Fruit fly (Drosophila melanogaster) whole organism, embryonic: Measurements from ENCODE around the gene CG13258.

Source experiments
- Ada2b ChIP-seq: fragments of 200-800 bp; sonication (Bioruptor generic); IDR thresholded peaks from 2 replicates; pipeline ENCODE4 v1.3.6; 2022; ENCODE audit warnings: missing biosample characterization, missing genetic modification characterization
- CG10267 ChIP-seq: fragments of 200-800 bp; sonication (Bioruptor generic); optimal IDR thresholded peaks from 2 replicates; lab custom pipeline; 2018; ENCODE audit warnings: missing biosample characterization, mild to moderate bottlenecking, missing genetic modification characterization, moderate library complexity
- CG11093 ChIP-seq: fragments of 200-800 bp; sonication (Bioruptor generic); IDR thresholded peaks from 3 replicates; pipeline ENCODE4 v1.3.6; 2022; ENCODE audit warnings: missing biosample characterization, missing genetic modification characterization
- CG11723 ChIP-seq: fragments of 200-800 bp; sonication (Bioruptor generic); optimal IDR thresholded peaks from 2 replicates; lab custom pipeline; 2017; ENCODE audit warnings: missing biosample characterization, mild to moderate bottlenecking, missing genetic modification characterization
- CG12071 ChIP-seq: fragments of 200-800 bp; sonication (Bioruptor generic); optimal IDR thresholded peaks from 3 replicates; lab custom pipeline; 2018; ENCODE audit warnings: missing biosample characterization, mild to moderate bottlenecking, missing genetic modification characterization
- CG12391 ChIP-seq: fragments of 200-800 bp; sonication (Bioruptor generic); optimal IDR thresholded peaks from 3 replicates; lab custom pipeline; 2018; ENCODE audit warnings: missing biosample characterization, mild to moderate bottlenecking, missing genetic modification characterization, moderate library complexity
- CG15514 ChIP-seq: fragments of 200-800 bp; sonication (Bioruptor generic); optimal IDR thresholded peaks from 3 replicates; lab custom pipeline; 2017; ENCODE audit warnings: missing biosample characterization, missing genetic modification characterization, mild to moderate bottlenecking, moderate library complexity, missing genetic modification reagents
- CG16813 ChIP-seq: fragments of 200-800 bp; sonication (Bioruptor generic); IDR thresholded peaks from 3 replicates; pipeline ENCODE4 v1.3.6; 2022; ENCODE audit warnings: missing biosample characterization, missing genetic modification characterization; ENCODE audit not compliant: partially characterized antibody
- CG17328 ChIP-seq: fragments of 200-800 bp; sonication (Bioruptor generic); IDR thresholded peaks from 2 replicates; pipeline ENCODE4 v1.3.6; 2022; ENCODE audit warnings: missing biosample characterization, missing genetic modification characterization
- CG17568 ChIP-seq: fragments of 200-800 bp; sonication (Bioruptor generic); optimal IDR thresholded peaks from 2 replicates; lab custom pipeline; 2018; ENCODE audit warnings: missing biosample characterization, mild to moderate bottlenecking, missing genetic modification characterization, moderate library complexity
- CG17612 ChIP-seq: fragments of 200-800 bp; sonication (Bioruptor generic); IDR thresholded peaks from 2 replicates; pipeline ENCODE4 v1.3.6; 2022; ENCODE audit warnings: missing biosample characterization, missing genetic modification characterization
- CG18011 ChIP-seq: fragments of 200-800 bp; sonication (Bioruptor generic); optimal IDR thresholded peaks from 2 replicates; lab custom pipeline; 2017; ENCODE audit warnings: missing biosample characterization, missing genetic modification characterization, mild to moderate bottlenecking, moderate library complexity, missing genotype
- CG2202 ChIP-seq: fragments of 200-800 bp; sonication (Bioruptor generic); optimal IDR thresholded peaks from 2 replicates; lab custom pipeline; 2018; ENCODE audit warnings: missing biosample characterization, mild to moderate bottlenecking, missing genetic modification characterization
- CG2889 ChIP-seq: fragments of 200-800 bp; sonication (Bioruptor generic); IDR thresholded peaks from 3 replicates; pipeline ENCODE4 v1.3.6; 2022; ENCODE audit warnings: missing biosample characterization, missing genetic modification characterization
- CG3065 ChIP-seq: fragments of 200-800 bp; sonication (Bioruptor generic); optimal IDR thresholded peaks from 2 replicates; lab custom pipeline; 2016; ENCODE audit warnings: missing biosample characterization, missing genetic modification characterization
- CG3726 ChIP-seq: fragments of 200-800 bp; sonication (Bioruptor generic); IDR thresholded peaks from 3 replicates; pipeline ENCODE4, ENCODE4 v1.3.6; 2022; ENCODE audit warnings: missing biosample characterization, missing genetic modification characterization
- CG4820 ChIP-seq: fragments of 200-800 bp; sonication (Bioruptor generic); optimal IDR thresholded peaks from 3 replicates; lab custom pipeline; 2016; ENCODE audit warnings: missing biosample characterization, missing genetic modification characterization
- CG6813 ChIP-seq: fragments of 200-800 bp; sonication (Bioruptor generic); optimal IDR thresholded peaks from 2 replicates; lab custom pipeline; 2017; ENCODE audit warnings: missing biosample characterization, missing genetic modification characterization, mild to moderate bottlenecking, moderate library complexity, missing genetic modification reagents
- CG8281 ChIP-seq: fragments of 200-800 bp; sonication (Bioruptor generic); optimal IDR thresholded peaks from 2 replicates; lab custom pipeline; 2018; ENCODE audit warnings: missing biosample characterization, mild to moderate bottlenecking, missing genetic modification characterization, moderate library complexity
- CrebB ChIP-seq: fragments of 200-800 bp; sonication (Bioruptor generic); optimal IDR thresholded peaks from 3 replicates; lab custom pipeline; 2018; ENCODE audit warnings: missing biosample characterization, mild to moderate bottlenecking, missing genetic modification characterization
- Dad ChIP-seq: fragments of 200-800 bp; sonication (Bioruptor generic); optimal IDR thresholded peaks from 3 replicates; lab custom pipeline; 2016; ENCODE audit warnings: missing biosample characterization, missing genetic modification characterization
- E2f1 ChIP-seq: fragments of 200-800 bp; sonication (Bioruptor generic); IDR thresholded peaks from 2 replicates; pipeline ENCODE4 v1.3.6; 2022; ENCODE audit warnings: missing biosample characterization, missing genetic modification characterization
- Elba2 ChIP-seq: fragments of 200-800 bp; sonication (Bioruptor generic); optimal IDR thresholded peaks from 3 replicates; lab custom pipeline; 2016; ENCODE audit warnings: missing biosample characterization, missing genetic modification characterization
- HLHmδ ChIP-seq: fragments of 200-800 bp; sonication (Bioruptor generic); optimal IDR thresholded peaks from 2 replicates; lab custom pipeline; 2018; ENCODE audit warnings: missing biosample characterization, mild to moderate bottlenecking, missing genetic modification characterization, moderate library complexity
- Hr39 ChIP-seq: fragments of >200 bp; optimal IDR thresholded peaks from 2 replicates; lab custom pipeline; 2017
- Med ChIP-seq: fragments of 200-800 bp; sonication (Bioruptor generic); peaks from one replicate; lab custom pipeline; 2016; ENCODE audit warnings: missing biosample characterization, missing genetic modification characterization, mild to moderate bottlenecking, inconsistent platforms, moderate library complexity
- NC2α ChIP-seq: fragments of 200-800 bp; sonication (Bioruptor generic); optimal IDR thresholded peaks from 2 replicates; lab custom pipeline; 2016; ENCODE audit warnings: missing biosample characterization, missing genetic modification characterization
- Scr ChIP-seq: fragments of 200-800 bp; sonication (Bioruptor generic); IDR thresholded peaks from 2 replicates; pipeline ENCODE4 v1.3.6; 2022; ENCODE audit warnings: missing biosample characterization, missing genetic modification characterization; ENCODE audit not compliant: partially characterized antibody
- Stat92E ChIP-seq, 3 experiments: fragments of >200 bp in 2 of 3; fragments of 200-800 bp in 1 of 3; sonication (Bioruptor generic) in 1 of 3; optimal IDR thresholded peaks; 2 replicates each; lab custom pipeline; 2017 to 2019; ENCODE audit warnings: missing biosample characterization in 3 of 3, missing genetic modification characterization in 3 of 3, mild to moderate bottlenecking in 1 of 3, moderate library complexity in 1 of 3
- Trl ChIP-seq, 3 experiments: fragments of >200 bp in 2 of 3; fragments of 200-800 bp in 1 of 3; sonication (Bioruptor generic) in 1 of 3; optimal IDR thresholded peaks; 2 replicates in 1 of 3; 3 replicates in 2 of 3; lab custom pipeline; 2016 to 2017; ENCODE audit warnings: missing biosample characterization in 1 of 3, missing genetic modification characterization in 1 of 3
- YL-1 ChIP-seq: fragments of 200-800 bp; sonication (Bioruptor generic); optimal IDR thresholded peaks from 3 replicates; lab custom pipeline; 2017; ENCODE audit warnings: missing biosample characterization, mild to moderate bottlenecking, missing genetic modification characterization
- fru ChIP-seq: fragments of >200 bp; optimal IDR thresholded peaks from 2 replicates; lab custom pipeline; 2017
- ftz-f1 ChIP-seq: fragments of 200-800 bp; sonication (Bioruptor generic); optimal IDR thresholded peaks from 2 replicates; lab custom pipeline; 2016; ENCODE audit warnings: missing biosample characterization, missing genetic modification characterization
- gsb-n ChIP-seq: fragments of 200-800 bp; sonication (Bioruptor generic); optimal IDR thresholded peaks from 3 replicates; lab custom pipeline; 2018; ENCODE audit warnings: missing biosample characterization, mild to moderate bottlenecking, missing genetic modification characterization
- lov ChIP-seq, 2 experiments: fragments of 200-800 bp in 1 of 2; fragments of >200 bp in 1 of 2; sonication (Bioruptor generic) in 1 of 2; IDR thresholded peaks in 1 of 2; optimal IDR thresholded peaks in 1 of 2; 2 replicates in 1 of 2; 3 replicates in 1 of 2; pipeline versions ENCODE4 v1.3.6 to Lab custom; 2017 to 2022; ENCODE audit warnings: missing biosample characterization in 1 of 2, missing genetic modification characterization in 1 of 2
- luna ChIP-seq: fragments of 200-800 bp; sonication (Bioruptor generic); optimal IDR thresholded peaks from 2 replicates; lab custom pipeline; 2016; ENCODE audit warnings: missing biosample characterization, missing genetic modification characterization
- mam ChIP-seq: fragments of 200-800 bp; sonication (Bioruptor generic); optimal IDR thresholded peaks from 3 replicates; lab custom pipeline; 2016; ENCODE audit warnings: missing biosample characterization, missing genetic modification characterization
- nmo ChIP-seq: fragments of 200-800 bp; sonication (Bioruptor generic); optimal IDR thresholded peaks from 2 replicates; lab custom pipeline; 2018; ENCODE audit warnings: missing biosample characterization, mild to moderate bottlenecking, missing genetic modification characterization, moderate library complexity
- pfk ChIP-seq: fragments of 200-800 bp; sonication (Bioruptor generic); optimal IDR thresholded peaks from 2 replicates; lab custom pipeline; 2018; ENCODE audit warnings: missing biosample characterization, mild to moderate bottlenecking, missing genetic modification characterization, moderate library complexity
- run ChIP-seq: fragments of 200-800 bp; sonication (Bioruptor generic); optimal IDR thresholded peaks from 3 replicates; lab custom pipeline; 2018; ENCODE audit warnings: missing biosample characterization, mild to moderate bottlenecking, missing genetic modification characterization
- sisA ChIP-seq: fragments of 200-800 bp; sonication (Bioruptor generic); IDR thresholded peaks from 2 replicates; pipeline ENCODE4 v1.3.6; 2022; ENCODE audit warnings: missing biosample characterization, missing genetic modification characterization
- slou ChIP-seq: fragments of 200-800 bp; sonication (Bioruptor generic); optimal IDR thresholded peaks from 3 replicates; lab custom pipeline; 2016; ENCODE audit warnings: missing biosample characterization, missing genetic modification characterization
- sna ChIP-seq: fragments of 200-800 bp; sonication (Bioruptor generic); IDR thresholded peaks from 2 replicates; pipeline ENCODE4 v1.3.6; 2022; ENCODE audit warnings: missing biosample characterization, missing genetic modification characterization; ENCODE audit not compliant: partially characterized antibody
- so ChIP-seq: fragments of 200-800 bp; sonication (Bioruptor generic); IDR thresholded peaks from 3 replicates; pipeline ENCODE4 v1.3.6; 2022; ENCODE audit warnings: missing biosample characterization, missing genetic modification characterization
- sr ChIP-seq: fragments of 200-800 bp; sonication (Bioruptor generic); IDR thresholded peaks from 3 replicates; pipeline ENCODE4 v1.3.6; 2022; ENCODE audit warnings: missing biosample characterization, missing genetic modification characterization
- tin ChIP-seq: fragments of 200-800 bp; sonication (Bioruptor generic); optimal IDR thresholded peaks from 3 replicates; lab custom pipeline; 2016; ENCODE audit warnings: missing biosample characterization, missing genetic modification characterization
- unc-4 ChIP-seq: fragments of 200-800 bp; sonication (Bioruptor generic); IDR thresholded peaks from 2 replicates; pipeline ENCODE4 v1.3.6; 2022; ENCODE audit warnings: missing biosample characterization, missing genetic modification characterization; ENCODE audit not compliant: partially characterized antibody
- wek ChIP-seq: fragments of 200-800 bp; sonication (Bioruptor generic); optimal IDR thresholded peaks from 3 replicates; lab custom pipeline; 2018; ENCODE audit warnings: missing biosample characterization, mild to moderate bottlenecking, missing genetic modification characterization, moderate library complexity
- zf30C ChIP-seq: fragments of 200-800 bp; sonication (Bioruptor generic); optimal IDR thresholded peaks from 3 replicates; lab custom pipeline; 2018; ENCODE audit warnings: missing biosample characterization, mild to moderate bottlenecking, missing genetic modification characterization

CG13258 gene

DNA sequence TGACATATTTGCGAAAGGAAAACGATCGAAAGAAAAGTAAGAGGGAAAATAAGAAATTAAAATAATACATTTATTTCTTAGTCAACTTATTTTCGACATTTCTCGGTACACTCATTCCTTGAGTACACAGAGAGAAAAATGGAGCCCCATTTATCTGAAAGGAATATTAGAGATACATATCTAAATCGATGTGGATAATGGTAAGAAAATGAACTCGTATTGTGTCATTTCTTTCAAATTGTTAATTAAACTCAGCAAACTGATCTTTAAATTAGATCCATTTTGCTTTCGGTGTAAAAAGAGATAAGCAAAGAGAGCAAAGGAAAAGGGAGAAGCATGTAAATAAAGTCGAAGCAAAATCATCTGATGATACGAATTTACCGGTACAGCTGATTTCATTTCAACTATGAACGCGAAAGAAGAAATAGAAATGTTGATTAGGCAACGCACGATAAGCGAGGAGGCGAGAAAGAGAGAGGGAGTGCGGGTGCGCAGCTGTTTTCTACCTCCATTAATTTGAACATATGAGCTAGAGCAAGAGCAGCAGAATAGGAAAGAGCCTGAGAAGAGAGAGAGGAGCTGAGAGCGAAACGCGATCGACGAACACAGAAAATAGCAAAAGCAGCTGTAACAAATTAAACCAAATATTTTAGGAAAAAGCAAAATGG is 7.0 kb downstream of the CG13258 start (continued):
- TF ChIP-seq run (tag; lab: Kevin White, UChicago) (peak; percentile 59), CG17568 (peak; percentile 67), Trl (optimal IDR thresholded peaks at IDR 0.05; lab: Kevin White, UChicago) (peak; percentile 68 to 87), Trl (GFP tag; optimal IDR thresholded peaks at IDR 0.05; lab: Kevin White, UChicago) (peak; percentile 65), wek (GFP tag; lab: Kevin White, UChicago) (peak; percentile 68), fru (lab: Kevin White, UChicago) (no peak), CG11723 (GFP tag; lab: Kevin White, UChicago) (peak; percentile 53), luna (peak; percentile 79), sisA (GFP tag; lab: Robert Waterston, UW) (no peak), nmo (GFP tag; lab: Kevin White, UChicago) (peak; percentile 90), ftz-f1 (GFP tag; lab: Kevin White, UChicago) (no peak), CG8281 (tag; lab: Kevin White, UChicago) (peak; percentile 74), E2f1 (GFP tag; lab: Robert Waterston, UW) (no peak), mam (GFP tag; lab: Kevin White, UChicago) (peak; percentile 91), CG3726 (GFP tag; lab: Robert Waterston, UW) (no peak), HLHmδ (GFP tag; lab: Kevin White, UChicago) (no peak), CG16813 (GFP tag; lab: Robert Waterston, UW) (no peak), CG17612 (GFP tag; lab: Robert Waterston, UW) (no peak), YL-1 (no peak), CG3065 (peak; percentile 76), unc-4 (GFP tag; lab: Robert Waterston, UW) (no peak), CG2889 (no peak), Scr (no peak), Stat92E (GFP tag; optimal IDR thresholded peaks at IDR 0.05; lab: Kevin White, UChicago) (no peak), Dad (GFP tag; lab: Kevin White, UChicago) (peak; percentile 71), slou (GFP tag; lab: Kevin White, UChicago) (peak; percentile 81), lov (optimal IDR thresholded peaks at IDR 0.05; lab: Kevin White, UChicago) (no peak), lov (GFP tag; IDR thresholded peaks at IDR 0.05; lab: Robert Waterston, UW) (no peak), CG15514 (GFP tag; lab: Kevin White, UChicago) (peak; percentile 70), CG17328 (no peak), Elba2 (GFP tag; lab: Kevin White, UChicago) (peak; percentile 46), CrebB (tag; lab: Kevin White, UChicago) (peak; percentile 73), NC2α (GFP tag; lab: Kevin White, UChicago) (peak; percentile 47), sr (GFP tag; lab: Robert Waterston, UW) (no peak), gsb-n (peak; percentile 80), CG12071 (GFP tag; lab: Kevin White, UChicago) (peak; percentile 90), so (GFP tag; lab: Robert Waterston, UW) (no peak), CG12391 (tag; lab: Kevin White, UChicago) (peak; percentile 90), sna (GFP tag; lab: Robert Waterston, UW) (no peak), CG2202 (tag; lab: Kevin White, UChicago) (peak; percentile 77), tin (GFP tag; lab: Kevin White, UChicago) (peak; percentile 77), Med (peak; percentile 98), zf30C (GFP tag; lab: Kevin White, UChicago) (peak; percentile 84), Hr39 (lab: Kevin White, UChicago) (no peak), CG11093 (GFP tag; lab: Robert Waterston, UW) (peak; percentile 80), CG6813 (GFP tag; lab: Kevin White, UChicago) (peak; percentile 80), CG18011 (GFP tag; lab: Kevin White, UChicago) (peak; percentile 71), pfk (GFP tag; lab: Kevin White, UChicago) (peak; percentile 84), CG10267 (peak; percentile 79), Ada2b (GFP tag; lab: Robert Waterston, UW) (no peak), CG4820 (GFP tag; lab: Kevin White, UChicago) (peak; percentile 85)
